Worm (Caenorhabditis elegans) whole organism, L2 larva: ENCODE results near the gene srh-246.

Experiments used
- C34F6.9 ChIP-seq: fragments of 150-350 bp; optimal IDR thresholded peaks from 2 replicates; lab custom pipeline; 2014; ENCODE audit warnings: missing biosample characterization, missing genetic modification characterization
- F13H6.1 ChIP-seq: sonication (generic microtip); optimal IDR thresholded peaks from 2 replicates; lab custom pipeline; 2016; ENCODE audit warnings: missing genetic modification characterization, missing compliant biosample characterization
- Y55F3AM.14 ChIP-seq: fragments of 200-800 bp; sonication (Bioruptor generic); optimal IDR thresholded peaks from 2 replicates; lab custom pipeline; 2018; ENCODE audit warnings: mild to moderate bottlenecking, missing genetic modification characterization, missing compliant biosample characterization
- alr-1 ChIP-seq: fragments of 150-350 bp; optimal IDR thresholded peaks from 2 replicates; lab custom pipeline; 2014; ENCODE audit warnings: missing biosample characterization, missing genetic modification characterization
- aly-2 ChIP-seq: fragments of 150-350 bp; optimal IDR thresholded peaks from 2 replicates; lab custom pipeline; 2014; ENCODE audit warnings: missing biosample characterization, missing genetic modification characterization
- ama-1 ChIP-seq: fragments of 150-350 bp; optimal IDR thresholded peaks from 2 replicates; lab custom pipeline; 2018; ENCODE audit warnings: inconsistent platforms
- blmp-1 ChIP-seq: sonication (generic microtip); optimal IDR thresholded peaks from 2 replicates; lab custom pipeline; 2017; ENCODE audit warnings: missing genetic modification characterization, mild to moderate bottlenecking, missing compliant biosample characterization, antibody characterized with exemption, moderate library complexity; ENCODE audit not compliant: insufficient read depth
- ceh-82 ChIP-seq: fragments of 150-350 bp; optimal IDR thresholded peaks from 2 replicates; lab custom pipeline; 2014; ENCODE audit warnings: missing biosample characterization, missing genetic modification characterization
- dmd-4 ChIP-seq: sonication (generic microtip); optimal IDR thresholded peaks from 2 replicates; lab custom pipeline; 2017; ENCODE audit warnings: missing biosample characterization, missing genetic modification characterization
- egl-27 ChIP-seq: sonication (generic microtip); optimal IDR thresholded peaks from 3 replicates; lab custom pipeline; 2017; ENCODE audit warnings: missing biosample characterization, missing genetic modification reagents, missing genetic modification characterization
- fos-1 ChIP-seq: fragments of 150-350 bp; optimal IDR thresholded peaks from 2 replicates; lab custom pipeline; 2014; ENCODE audit warnings: missing biosample characterization, missing genetic modification characterization
- gmeb-1 ChIP-seq: fragments of 150-350 bp; optimal IDR thresholded peaks from 2 replicates; lab custom pipeline; 2014; ENCODE audit warnings: missing biosample characterization, missing genetic modification characterization
- lin-11 ChIP-seq: fragments of 150-350 bp; sonication (generic microtip); optimal IDR thresholded peaks from 2 replicates; lab custom pipeline; 2014; ENCODE audit warnings: missing biosample characterization, missing genetic modification characterization, inconsistent platforms, mixed read lengths
- lin-13 ChIP-seq: fragments of 150-350 bp; optimal IDR thresholded peaks from 2 replicates; lab custom pipeline; 2014; ENCODE audit warnings: missing biosample characterization, missing genetic modification reagents, missing genetic modification characterization
- lsy-2 ChIP-seq, 2 experiments: fragments of 150-350 bp in 1 of 2; sonication (generic microtip) in 1 of 2; optimal IDR thresholded peaks; 2 replicates each; lab custom pipeline; 2014 to 2017; ENCODE audit warnings: missing biosample characterization in 2 of 2, missing genetic modification characterization in 2 of 2
- mbf-1 ChIP-seq: sonication (generic microtip); optimal IDR thresholded peaks from 2 replicates; lab custom pipeline; 2017; ENCODE audit warnings: missing biosample characterization, missing genetic modification characterization
- mdl-1 ChIP-seq, 2 experiments: fragments of 150-350 bp in 1 of 2; sonication (generic microtip) in 1 of 2; optimal IDR thresholded peaks; 2 replicates each; lab custom pipeline; 2017; ENCODE audit warnings: missing biosample characterization in 2 of 2, missing genetic modification characterization in 2 of 2
- nhr-10 ChIP-seq: sonication (generic microtip); optimal IDR thresholded peaks from 2 replicates; lab custom pipeline; 2017; ENCODE audit warnings: missing biosample characterization, missing genetic modification characterization
- nhr-12 ChIP-seq: fragments of 150-350 bp; optimal IDR thresholded peaks from 2 replicates; lab custom pipeline; 2014; ENCODE audit warnings: missing biosample characterization, missing genetic modification characterization
- nhr-129 ChIP-seq: fragments of 150-350 bp; optimal IDR thresholded peaks from 2 replicates; lab custom pipeline; 2014; ENCODE audit warnings: missing biosample characterization, missing genetic modification characterization
- nhr-21 ChIP-seq: fragments of 150-350 bp; optimal IDR thresholded peaks from 2 replicates; lab custom pipeline; 2014; ENCODE audit warnings: missing biosample characterization, missing genetic modification characterization
- nhr-237 ChIP-seq: fragments of 150-350 bp; optimal IDR thresholded peaks from 2 replicates; lab custom pipeline; 2014; ENCODE audit warnings: missing biosample characterization, missing genetic modification characterization
- nhr-25 ChIP-seq: fragments of 150-350 bp; sonication (generic microtip); optimal IDR thresholded peaks from 3 replicates; lab custom pipeline; 2014; ENCODE audit warnings: missing biosample characterization, missing genetic modification characterization
- nhr-77 ChIP-seq: fragments of 150-350 bp; optimal IDR thresholded peaks from 2 replicates; lab custom pipeline; 2014; ENCODE audit warnings: missing biosample characterization, missing genetic modification characterization
- peb-1 ChIP-seq: fragments of 150-350 bp; optimal IDR thresholded peaks from 2 replicates; lab custom pipeline; 2014; ENCODE audit warnings: missing biosample characterization, missing genetic modification characterization
- sem-4 ChIP-seq: fragments of 150-350 bp; optimal IDR thresholded peaks from 2 replicates; lab custom pipeline; 2014; ENCODE audit warnings: missing biosample characterization, missing genetic modification reagents, missing genetic modification characterization
- sma-3 ChIP-seq: sonication (generic microtip); optimal IDR thresholded peaks from 2 replicates; lab custom pipeline; 2016; ENCODE audit warnings: missing genetic modification reagents, missing genetic modification characterization, missing compliant biosample characterization
- snpc-4 ChIP-seq: fragments of 150-350 bp; optimal IDR thresholded peaks from 2 replicates; lab custom pipeline; 2014; ENCODE audit warnings: missing biosample characterization, missing genetic modification characterization
- unc-55 ChIP-seq: fragments of 150-350 bp; sonication (generic microtip); optimal IDR thresholded peaks from 3 replicates; lab custom pipeline; 2014; ENCODE audit warnings: missing biosample characterization, missing genetic modification reagents, missing genetic modification characterization
- zag-1 ChIP-seq: fragments of 150-350 bp; optimal IDR thresholded peaks from 2 replicates; lab custom pipeline; 2014; ENCODE audit warnings: missing biosample characterization, missing genetic modification characterization
- ztf-1 ChIP-seq: fragments of 200-800 bp; sonication (Bioruptor generic); conservative IDR thresholded peaks from 2 replicates; pipeline ENCODE4 v1.3.6; 2022; ENCODE audit warnings: missing genetic modification characterization, missing compliant biosample characterization
- ztf-11 ChIP-seq: sonication (generic microtip); optimal IDR thresholded peaks from 2 replicates; lab custom pipeline; 2017; ENCODE audit warnings: missing biosample characterization, missing genetic modification characterization
- ztf-4 ChIP-seq: fragments of 150-350 bp; optimal IDR thresholded peaks from 2 replicates; lab custom pipeline; 2014; ENCODE audit warnings: missing biosample characterization, missing genetic modification characterization

srh-246 gene

DNA sequence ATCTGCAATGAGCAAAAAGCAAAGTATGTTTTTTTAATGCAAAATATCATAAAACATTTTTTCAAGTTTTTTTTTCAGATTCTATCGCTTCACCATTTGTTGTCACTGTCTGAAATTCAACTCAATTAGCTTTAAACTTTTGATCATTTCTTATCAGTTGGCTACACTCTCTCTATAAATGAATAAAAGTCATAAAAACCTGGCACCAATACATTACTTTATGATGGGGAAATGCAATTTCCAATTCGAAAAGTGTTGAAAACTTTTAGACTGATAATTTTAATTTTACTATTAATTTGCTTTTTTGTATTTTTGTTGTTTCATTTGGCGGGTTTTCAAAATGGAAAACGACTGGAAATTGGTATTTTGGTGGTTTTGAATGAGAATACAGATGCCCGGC lies 26.3 kb upstream of the srh-246 start, which contains the start of gene F31F4.1:
Gene F31F4.1, plus strand, starts transcription at position 203 of the 400 bp plus-strand sequence.
- TF ChIP-seq sma-3 (GFP tag; lab: Kevin White, UChicago), result no peak
- no peak for TF ChIP-seq mbf-1 (tag; lab: Kevin White, UChicago)
- peak; percentile 29 for TF ChIP-seq fos-1 (tag; lab: Kevin White, UChicago)
- no peak for TF ChIP-seq ama-1 (lab: Kevin White, UChicago)

ce11 chrV:682031-682430 lies 24.5 kb upstream of the srh-246 start, which contains the start of gene srx-23:
Gene srx-23, plus strand, starts transcription at chrV:682331.
- TF ChIP-seq dmd-4 (tag; lab: Kevin White, UChicago) (no peak), nhr-12 (no peak), lin-13 (GFP tag; lab: Kevin White, UChicago) (no peak), aly-2 (tag; lab: Kevin White, UChicago) (no peak), ama-1 (lab: Kevin White, UChicago) (no peak), nhr-21 (tag; lab: Kevin White, UChicago) (no peak), C34F6.9 (tag; lab: Kevin White, UChicago) (no peak), sma-3 (GFP tag; lab: Kevin White, UChicago) (no peak), peb-1 (tag; lab: Kevin White, UChicago) (no peak), sem-4 (tag; lab: Kevin White, UChicago) (no peak), ceh-82 (tag; lab: Kevin White, UChicago) (no peak), mdl-1 (tag; optimal IDR thresholded peaks at IDR 0.05; lab: Kevin White, UChicago) (no peak), alr-1 (tag; lab: Kevin White, UChicago) (no peak), Y55F3AM.14 (GFP tag; lab: Kevin White, UChicago) (no peak), zag-1 (no peak)

DNA sequence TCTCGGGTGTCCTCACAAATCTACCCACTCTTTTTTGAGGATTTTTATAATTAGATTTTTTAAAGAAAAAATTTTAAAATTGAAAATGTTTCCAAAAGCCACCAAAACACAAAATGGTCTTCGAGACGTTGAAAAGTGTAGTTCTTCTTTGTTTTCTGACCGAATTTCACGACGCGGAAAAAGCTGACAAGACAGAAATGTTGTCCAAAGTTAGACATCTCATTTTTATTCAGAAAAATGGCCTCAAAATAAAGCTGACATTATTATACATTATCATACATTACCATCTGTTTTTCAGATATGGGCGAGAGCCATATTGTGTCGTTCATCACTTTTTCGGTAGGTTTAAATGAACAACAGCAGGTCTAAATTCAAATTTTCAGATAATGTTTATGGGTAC lies 22.1 kb upstream of the srh-246 start, which contains the start of gene srx-22:
Gene srx-22, plus strand, starts transcription at position 301 of the 400 bp plus-strand sequence.
- TF ChIP-seq nhr-77 (tag; lab: Kevin White, UChicago), result no peak
- TF ChIP-seq alr-1 (tag; lab: Kevin White, UChicago), result no peak
- TF ChIP-seq lin-11 (tag; lab: Kevin White, UChicago), result no peak
- no peak for TF ChIP-seq egl-27 (tag; lab: Kevin White, UChicago)

ce11 chrV:676550-677084 lies 19.0 kb upstream of the srh-246 start, which contains the start of the genes fbxa-72 and srx-21:
Gene fbxa-72, minus strand, starts transcription at chrV:676753.
Gene srx-21, plus strand, starts transcription at chrV:677034.
- TF ChIP-seq nhr-25 (tag; lab: Kevin White, UChicago) (peak; percentile 42), peb-1 (tag; lab: Kevin White, UChicago) (no peak), fos-1 (tag; lab: Kevin White, UChicago) (peak; percentile 70)

DNA sequence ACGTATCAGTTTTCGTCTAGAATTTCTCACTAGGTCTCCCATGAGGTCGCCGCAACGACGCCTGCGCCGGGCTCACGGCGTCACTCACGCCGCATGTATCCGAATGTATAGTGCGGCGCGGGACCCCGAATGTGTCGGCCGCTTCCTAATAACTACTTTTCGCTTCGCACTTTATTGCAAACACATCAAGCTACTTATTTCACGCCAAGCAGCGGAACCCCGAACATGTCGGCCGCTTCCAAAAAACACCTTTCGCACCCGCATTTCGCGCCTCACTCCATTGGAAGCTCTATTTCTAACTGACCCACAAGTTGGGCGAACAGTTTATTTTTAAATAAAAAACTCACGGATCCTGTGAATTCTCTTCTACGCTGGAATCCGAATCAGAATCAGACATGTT lies 18.5 kb upstream of the srh-246 start:
- peak; percentile 38 for TF ChIP-seq snpc-4 (tag; lab: Kevin White, UChicago)
- no peak for TF ChIP-seq lin-11 (tag; lab: Kevin White, UChicago)
- no peak for TF ChIP-seq sem-4 (tag; lab: Kevin White, UChicago)
- TF ChIP-seq Y55F3AM.14 (GFP tag; lab: Kevin White, UChicago), result no peak
- no peak for TF ChIP-seq lsy-2 (tag; optimal IDR thresholded peaks at IDR 0.05; lab: Kevin White, UChicago)

DNA sequence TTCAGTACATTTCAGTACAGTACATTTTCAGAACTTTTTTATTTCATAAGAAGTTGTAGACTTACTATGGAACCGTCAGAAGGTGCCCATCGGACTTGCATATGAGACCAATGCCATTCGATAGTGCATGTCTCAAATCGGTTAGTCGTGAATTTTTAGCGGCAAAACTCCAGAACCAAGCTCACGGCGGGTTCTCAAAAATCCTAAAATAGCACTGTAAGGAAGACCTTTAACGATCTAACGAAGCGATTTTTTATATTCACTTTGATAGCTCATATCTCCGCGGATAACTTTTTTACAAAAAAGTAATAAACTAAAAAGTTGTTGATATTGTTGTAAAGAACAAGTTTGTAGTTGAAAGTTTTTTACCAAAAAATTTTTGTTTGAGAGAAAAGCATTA lies 16.6 kb upstream of the srh-246 start, which contains the start of gene sru-25:
Gene sru-25, minus strand, starts transcription at position 101 of the 400 bp plus-strand sequence.
- no peak for TF ChIP-seq gmeb-1
- TF ChIP-seq egl-27 (tag; lab: Kevin White, UChicago), result no peak
- no peak for TF ChIP-seq unc-55
- TF ChIP-seq C34F6.9 (tag; lab: Kevin White, UChicago), result no peak
- TF ChIP-seq zag-1, result no peak
- no peak for TF ChIP-seq nhr-12
- no peak for TF ChIP-seq fos-1 (tag; lab: Kevin White, UChicago)
- TF ChIP-seq sma-3 (GFP tag; lab: Kevin White, UChicago), result no peak
- no peak for TF ChIP-seq ztf-11 (tag; lab: Kevin White, UChicago)
- TF ChIP-seq ztf-4 (tag; lab: Kevin White, UChicago), result no peak
- TF ChIP-seq nhr-10 (tag; lab: Kevin White, UChicago), result no peak
- TF ChIP-seq, all 48 proteins: peak for 0

DNA sequence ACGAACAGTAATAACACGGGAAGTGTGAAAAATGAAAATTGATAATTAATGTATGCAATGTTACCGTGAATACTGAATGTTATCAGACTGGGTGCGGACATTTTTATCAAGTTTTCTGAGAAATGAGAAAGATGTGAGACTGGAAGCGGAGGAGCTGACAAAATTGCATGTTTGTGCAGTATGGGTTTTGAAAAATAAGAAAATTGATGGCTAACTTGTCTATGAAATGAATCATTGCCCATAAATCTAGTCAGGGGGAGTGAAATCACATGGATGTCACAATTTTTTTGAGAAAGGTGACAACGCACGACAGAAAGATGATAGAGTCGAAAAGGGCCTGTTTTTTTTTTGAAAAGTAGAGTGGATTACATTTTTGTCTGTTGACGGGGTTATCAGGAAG lies 13.8 kb upstream of the srh-246 start, which contains the start of gene sru-24:
Gene sru-24, minus strand, starts transcription at position 101 of the 400 bp plus-strand sequence.
- TF ChIP-seq nhr-237 (tag; lab: Kevin White, UChicago) (no peak), peb-1 (tag; lab: Kevin White, UChicago) (no peak), F13H6.1 (no peak), alr-1 (tag; lab: Kevin White, UChicago) (no peak), mdl-1 (tag; optimal IDR thresholded peaks at IDR 0.05; lab: Kevin White, UChicago) (no peak), nhr-129 (tag; lab: Kevin White, UChicago) (no peak), ama-1 (lab: Kevin White, UChicago) (no peak), ztf-11 (tag; lab: Kevin White, UChicago) (no peak), ztf-1 (GFP tag; lab: Robert Waterston, UW) (no peak), fos-1 (tag; lab: Kevin White, UChicago) (no peak), nhr-10 (tag; lab: Kevin White, UChicago) (no peak), gmeb-1 (no peak), blmp-1 (tag; lab: Kevin White, UChicago) (no peak), snpc-4 (tag; lab: Kevin White, UChicago) (no peak), nhr-12 (no peak)
